Worm (Caenorhabditis elegans): ENCODE data around the gene swp-1.

DNA sequence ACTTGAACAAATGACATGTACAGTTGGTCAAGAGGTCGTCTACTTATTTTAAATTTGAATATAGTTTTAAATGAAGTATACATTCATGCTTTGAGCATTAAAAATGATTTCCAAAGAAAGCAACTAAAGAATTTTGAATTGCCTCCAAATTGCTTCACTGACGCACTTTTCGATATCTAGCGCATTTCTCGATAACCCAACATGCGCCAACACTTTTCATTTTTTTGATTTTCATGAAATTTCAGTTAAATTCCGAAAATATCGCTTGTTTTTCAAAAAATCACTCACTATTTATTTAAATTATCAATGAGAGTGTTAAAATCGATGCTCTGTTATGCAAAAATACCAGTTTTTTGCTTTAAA lies 14.5 kb upstream of the swp-1 start:
- TF ChIP-seq unc-62 (GFP tag; optimal IDR thresholded peaks at IDR 0.05) (no peak), egl-27 (tag; optimal IDR thresholded peaks at IDR 0.05) (no peak), ztf-11 (tag; optimal IDR thresholded peaks at IDR 0.05) (no peak)
